Fruit fly (Drosophila melanogaster): ENCODE data around the gene Nup93-2.

Gene Nup93-2

DNA sequence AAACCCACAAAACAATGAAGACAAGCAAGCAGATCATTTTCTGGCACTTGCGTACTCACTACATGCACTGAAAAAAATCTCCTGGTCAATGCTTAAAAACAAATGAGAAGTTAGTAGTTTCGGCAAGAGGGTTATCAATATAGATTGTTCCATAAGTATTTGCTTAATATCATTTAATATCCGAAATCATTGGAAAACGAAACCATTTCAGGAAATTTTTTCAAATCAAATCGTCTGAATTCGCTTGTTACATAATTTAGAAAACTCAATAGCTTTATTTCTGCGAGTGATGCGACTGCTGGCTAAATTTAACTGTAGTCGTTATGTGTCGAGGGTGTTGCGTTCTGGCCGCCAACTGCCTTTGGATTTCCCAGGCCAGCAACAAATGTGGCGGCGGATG, 20.0 kb downstream of the Nup93-2 start (continued):
- TF ChIP-seq ems (GFP tag; optimal IDR thresholded peaks at IDR 0.05), result no peak
- TF ChIP-seq CG2199 (GFP tag; IDR thresholded peaks at IDR 0.05), result no peak
- TF ChIP-seq CG7987 (GFP tag; optimal IDR thresholded peaks at IDR 0.05), result no peak
- no peak for TF ChIP-seq CG10209 (GFP tag; optimal IDR thresholded peaks at IDR 0.05)
- TF ChIP-seq CG3838 (GFP tag; optimal IDR thresholded peaks at IDR 0.05), result no peak
- peak; percentile 31 for TF ChIP-seq CG17359 (tag; optimal IDR thresholded peaks at IDR 0.05)
- no peak for TF ChIP-seq chm (GFP tag; IDR thresholded peaks at IDR 0.05)
- TF ChIP-seq CG9876 (GFP tag; optimal IDR thresholded peaks at IDR 0.05), result no peak
- TF ChIP-seq twi (tag; optimal IDR thresholded peaks at IDR 0.05), result no peak
- TF ChIP-seq nom (GFP tag; optimal IDR thresholded peaks at IDR 0.05), result no peak
- TF ChIP-seq otp (GFP tag; IDR thresholded peaks at IDR 0.05), result no peak
- no peak for TF ChIP-seq CG16779 (GFP tag; IDR thresholded peaks at IDR 0.05)
- TF ChIP-seq kay (GFP tag; optimal IDR thresholded peaks at IDR 0.05), result no peak
- TF ChIP-seq jing (GFP tag; optimal IDR thresholded peaks at IDR 0.05), result no peak
- no peak for TF ChIP-seq Dad (GFP tag; optimal IDR thresholded peaks at IDR 0.05)
- no peak for TF ChIP-seq CG14965 (GFP tag; optimal IDR thresholded peaks at IDR 0.05; ENCODE audit: borderline replicate concordance)
- no peak for TF ChIP-seq CrebB (tag; optimal IDR thresholded peaks at IDR 0.05)
- TF ChIP-seq Hmx (GFP tag; optimal IDR thresholded peaks at IDR 0.05), result no peak
- peak; percentile 4; the same call in 1 of the 2 replicates for TF ChIP-seq ranshi (GFP tag; IDR thresholded peaks at IDR 0.05)
- TF ChIP-seq HmgD (GFP tag; optimal IDR thresholded peaks at IDR 0.05), result no peak
- no peak for TF ChIP-seq corto (GFP tag; optimal IDR thresholded peaks at IDR 0.05)
- no peak for TF ChIP-seq sd (tag; optimal IDR thresholded peaks at IDR 0.05)
- no peak for TF ChIP-seq CG8924 (tag; optimal IDR thresholded peaks at IDR 0.05)
- TF ChIP-seq kni (GFP tag; optimal IDR thresholded peaks at IDR 0.05), result no peak
- no peak for TF ChIP-seq bcd (GFP tag; optimal IDR thresholded peaks at IDR 0.05)
- no peak for TF ChIP-seq CG30431 (GFP tag; optimal IDR thresholded peaks at IDR 0.05)
- TF ChIP-seq Dip2 (GFP tag; IDR thresholded peaks at IDR 0.05), result no peak
- peak; percentile 34 for TF ChIP-seq CG10147 (GFP tag; optimal IDR thresholded peaks at IDR 0.05)
- TF ChIP-seq Ptx1 (GFP tag; IDR thresholded peaks at IDR 0.05), result 0 out of 2 replicates have a peak, but pooled peaks have one; percentile 5
- no peak for TF ChIP-seq Scr (GFP tag; IDR thresholded peaks at IDR 0.05; ENCODE audit: partially characterized antibody)
- no peak for TF ChIP-seq pb (GFP tag; optimal IDR thresholded peaks at IDR 0.05)
- TF ChIP-seq Chrac-16 (GFP tag; optimal IDR thresholded peaks at IDR 0.05), result no peak
- no peak for TF ChIP-seq CG16863 (GFP tag; optimal IDR thresholded peaks at IDR 0.05)
- peak; percentile 17 for TF ChIP-seq CG15514 (GFP tag; optimal IDR thresholded peaks at IDR 0.05)
- TF ChIP-seq Vsx1 (GFP tag; optimal IDR thresholded peaks at IDR 0.05), result no peak
- no peak for TF ChIP-seq fd102C (GFP tag; optimal IDR thresholded peaks at IDR 0.05)
- TF ChIP-seq Meics (GFP tag; optimal IDR thresholded peaks at IDR 0.05), result peak; percentile 40
- no peak for TF ChIP-seq gsb (GFP tag; IDR thresholded peaks at IDR 0.05)
- TF ChIP-seq Sin3A (optimal IDR thresholded peaks at IDR 0.05), result no peak
- TF ChIP-seq CG7372 (GFP tag; IDR thresholded peaks at IDR 0.05), result no peak
- TF ChIP-seq hkb (optimal IDR thresholded peaks at IDR 0.05), result no peak
- 0 out of 2 replicates have a peak, but pooled peaks have one; percentile 8 for TF ChIP-seq hkb (GFP tag; IDR thresholded peaks at IDR 0.05)
- 0 out of 2 replicates have a peak, but pooled peaks have one; percentile 23 for TF ChIP-seq Rfx (GFP tag; IDR thresholded peaks at IDR 0.05)
- no peak for TF ChIP-seq CG9215 (GFP tag; IDR thresholded peaks at IDR 0.05)
- no peak for TF ChIP-seq sug (tag; optimal IDR thresholded peaks at IDR 0.05)
- no peak for TF ChIP-seq D (optimal IDR thresholded peaks at IDR 0.05)
- TF ChIP-seq D (GFP tag; optimal IDR thresholded peaks at IDR 0.05), result no peak
- TF ChIP-seq CG17612 (GFP tag; IDR thresholded peaks at IDR 0.05), result no peak
- TF ChIP-seq CG3995 (GFP tag; optimal IDR thresholded peaks at IDR 0.05), result no peak
- TF ChIP-seq CG18599 (GFP tag; optimal IDR thresholded peaks at IDR 0.05), result peak; percentile 66
- TF ChIP-seq CG12659 (GFP tag; optimal IDR thresholded peaks at IDR 0.05), result no peak
- TF ChIP-seq Hr51 (GFP tag; optimal IDR thresholded peaks at IDR 0.05), result peak in 1 of 2 experiments; percentile 25
- no peak for TF ChIP-seq yki (optimal IDR thresholded peaks at IDR 0.05)

All from whole organism, embryonic.